Fruit fly (Drosophila melanogaster): ENCODE results near the gene CG2865.

The CG2865 gene

DNA sequence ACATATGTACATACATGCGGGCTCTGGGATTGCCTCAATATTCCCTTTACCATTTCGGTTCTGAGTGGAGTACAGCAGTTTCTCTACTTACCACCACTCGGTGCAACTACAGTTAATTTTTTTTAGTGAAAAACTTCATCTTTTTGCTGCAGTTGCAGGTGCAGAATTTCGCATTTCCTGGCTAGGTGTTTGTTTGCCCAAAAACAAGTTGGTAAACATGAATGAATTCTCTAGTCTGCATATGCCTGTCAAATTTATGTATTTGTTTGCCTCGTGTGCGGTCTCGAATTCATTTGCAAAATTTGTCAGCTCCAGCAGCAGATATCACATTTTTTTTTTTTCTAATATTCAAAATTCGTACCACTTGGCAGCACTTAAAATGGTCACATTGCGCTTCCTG, 33.6 kb upstream of the CG2865 start, which contains the start of gene CG2854:
Gene CG2854 (plus strand): TSS at position 301 of the 400 bp plus-strand sequence.
- TF ChIP-seq Abd-B (GFP tag; optimal IDR thresholded peaks at IDR 0.05) (no peak), pan (optimal IDR thresholded peaks at IDR 0.05) (no peak)

DNA sequence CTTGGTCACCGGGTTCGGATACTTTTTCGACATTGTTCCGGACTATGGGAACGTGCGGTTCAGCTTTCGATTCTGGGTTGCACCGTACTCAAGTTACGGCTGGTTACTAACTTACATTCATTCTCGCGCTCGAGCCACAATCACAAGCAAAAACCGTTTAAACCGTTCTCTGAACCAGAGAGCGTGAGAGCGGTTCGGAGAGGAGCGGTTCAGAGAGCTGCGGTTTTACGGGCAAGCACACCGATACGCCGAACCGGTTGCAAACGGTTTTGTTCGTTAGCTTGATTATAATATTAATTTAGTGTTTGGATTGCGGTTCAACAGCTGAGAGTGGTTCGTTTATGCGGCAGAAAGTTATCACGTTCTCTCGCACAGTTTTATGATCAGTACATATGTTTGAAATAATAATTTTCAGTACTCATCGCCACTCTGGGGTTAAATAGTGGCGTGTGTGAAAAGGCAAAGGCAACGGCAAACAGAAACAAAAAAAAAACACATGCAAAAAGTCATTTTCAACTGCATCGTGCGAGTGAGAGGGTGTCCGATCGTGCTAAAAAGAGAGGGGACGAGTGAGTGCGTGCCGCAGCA, 32.5 kb upstream of the CG2865 start, which contains the start of gene CG14050:
Gene CG14050 (minus strand): TSS at position 560 of the 588 bp plus-strand sequence.
- TF ChIP-seq fru (GFP tag; optimal IDR thresholded peaks at IDR 0.05) (peak; percentile 26), dsf (GFP tag; optimal IDR thresholded peaks at IDR 0.05; ENCODE audit: borderline replicate concordance) (no peak), foxo (GFP tag; optimal IDR thresholded peaks at IDR 0.05) (peak in 1 of 2 experiments; percentile 20)

DNA sequence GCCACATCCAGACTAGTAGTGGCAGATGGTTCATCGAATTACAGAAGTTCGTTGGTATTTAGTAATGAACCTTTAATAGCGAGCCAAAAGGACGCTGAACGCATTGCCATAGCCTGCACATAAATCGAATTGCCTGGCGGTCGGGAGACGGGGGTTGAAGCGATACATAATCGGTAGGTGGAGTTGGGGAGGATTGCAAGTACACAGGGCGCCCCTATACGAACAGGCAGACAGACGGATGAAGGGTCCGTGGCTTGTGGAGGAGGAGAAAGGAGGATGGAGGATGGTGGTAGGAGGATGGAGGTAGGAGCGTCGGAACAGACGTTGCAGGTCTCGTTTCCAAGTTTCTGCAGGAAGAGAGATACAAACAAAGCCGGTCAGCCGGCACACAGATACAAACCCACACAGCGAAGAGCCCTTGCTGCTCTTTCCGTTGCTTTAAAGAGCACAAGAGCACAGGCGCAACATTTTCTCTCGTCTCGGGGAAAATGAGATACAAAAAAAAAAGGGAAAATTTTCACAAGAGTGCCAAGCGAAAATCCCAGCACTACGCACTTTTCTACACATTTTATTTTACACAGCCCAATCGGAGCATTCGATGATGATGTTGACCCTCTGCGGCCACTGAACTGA, 30.6 kb upstream of the CG2865 start:
- TF ChIP-seq foxo (GFP tag; optimal IDR thresholded peaks at IDR 0.05), result peak in 1 of 2 experiments; percentile 5
- no peak for TF ChIP-seq N (GFP tag; optimal IDR thresholded peaks at IDR 0.05)
- TF ChIP-seq psq (GFP tag; optimal IDR thresholded peaks at IDR 0.05), result peak; percentile 20
- no peak for TF ChIP-seq h (GFP tag; optimal IDR thresholded peaks at IDR 0.05)

DNA sequence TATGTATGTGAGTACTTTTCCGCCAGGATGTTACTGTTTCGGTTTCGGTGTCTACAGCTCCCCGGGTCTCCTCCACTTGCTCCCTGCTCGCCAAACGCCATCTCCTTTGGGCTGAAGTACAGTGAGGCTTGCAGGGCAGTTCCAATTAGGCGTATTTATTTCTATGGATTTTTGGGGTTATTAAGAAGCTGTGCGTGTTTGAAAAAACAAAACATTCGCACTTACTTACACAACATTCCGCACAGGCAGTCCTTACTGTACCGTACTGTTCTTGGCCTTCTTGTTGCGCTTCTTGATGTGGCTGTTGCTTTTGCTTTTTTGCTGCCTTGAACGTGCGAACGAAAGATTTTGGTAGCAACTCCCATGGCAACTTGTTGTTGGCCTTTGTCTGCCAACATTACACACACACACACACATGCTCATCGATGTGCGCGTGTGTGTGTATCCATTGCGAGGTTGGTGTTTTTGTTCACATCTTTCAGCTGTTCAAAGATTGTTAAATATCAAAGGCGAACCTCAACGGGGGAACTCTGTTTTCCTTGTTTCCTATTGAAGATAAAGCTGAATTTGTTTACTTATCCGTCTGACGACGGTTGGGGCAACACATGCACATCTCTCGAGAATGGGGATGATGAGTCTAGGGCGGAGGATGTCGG, 28.8 kb upstream of the CG2865 start:
- peak; percentile 95 for TF ChIP-seq fru (GFP tag; optimal IDR thresholded peaks at IDR 0.05)
- peak; percentile 88 for TF ChIP-seq brk (GFP tag; optimal IDR thresholded peaks at IDR 0.05)
- no peak for TF ChIP-seq Dif (GFP tag; optimal IDR thresholded peaks at IDR 0.05; ENCODE audit: partially characterized antibody)
- TF ChIP-seq Mio (GFP tag; optimal IDR thresholded peaks at IDR 0.05), result peak; percentile 80
- TF ChIP-seq sage (GFP tag; optimal IDR thresholded peaks at IDR 0.05), result peak; percentile 93
- TF ChIP-seq dl (GFP tag; optimal IDR thresholded peaks at IDR 0.05; ENCODE audit: insufficient read depth in 1 of 2, partially characterized antibody in 2 of 2), result no peak
- TF ChIP-seq dmrt93B (GFP tag; optimal IDR thresholded peaks at IDR 0.05), result peak; percentile 94
- no peak for TF ChIP-seq usp (GFP tag; optimal IDR thresholded peaks at IDR 0.05)
- peak; percentile 95 for TF ChIP-seq rgr (GFP tag; optimal IDR thresholded peaks at IDR 0.05)
- TF ChIP-seq ey (GFP tag; optimal IDR thresholded peaks at IDR 0.05), result peak; percentile 97
- TF ChIP-seq dsf (GFP tag; optimal IDR thresholded peaks at IDR 0.05; ENCODE audit: borderline replicate concordance), result peak; percentile 85
- TF ChIP-seq Hr83 (GFP tag; optimal IDR thresholded peaks at IDR 0.05; ENCODE audit: poor library complexity, severe bottlenecking), result peak; percentile 94
- peak; percentile 88 for TF ChIP-seq CG32264 (GFP tag; optimal IDR thresholded peaks at IDR 0.05)
- no peak for TF ChIP-seq lola (GFP tag; optimal IDR thresholded peaks at IDR 0.05)
- no peak for TF ChIP-seq Hr78 (GFP tag; optimal IDR thresholded peaks at IDR 0.05)
- TF ChIP-seq CrebA (GFP tag; optimal IDR thresholded peaks at IDR 0.05; ENCODE audit: borderline replicate concordance), result no peak
- no peak for TF ChIP-seq Abd-B (GFP tag; optimal IDR thresholded peaks at IDR 0.05)
- no peak for TF ChIP-seq pan (optimal IDR thresholded peaks at IDR 0.05)
- peak; percentile 77 for TF ChIP-seq Rel (GFP tag; optimal IDR thresholded peaks at IDR 0.05)
- TF ChIP-seq Rel (tag; optimal IDR thresholded peaks at IDR 0.05), result peak; percentile 57
- TF ChIP-seq GATAd (GFP tag; optimal IDR thresholded peaks at IDR 0.05), result peak; percentile 84
- peak; percentile 77 to 95 for TF ChIP-seq foxo (GFP tag; optimal IDR thresholded peaks at IDR 0.05)
- peak; percentile 98 for TF ChIP-seq Hnf4 (GFP tag; optimal IDR thresholded peaks at IDR 0.05)
- peak; percentile 83 for TF ChIP-seq CG9705 (GFP tag; optimal IDR thresholded peaks at IDR 0.05)
- no peak for TF ChIP-seq Myc (optimal IDR thresholded peaks at IDR 0.05)
- peak; percentile 93 for TF ChIP-seq psq (GFP tag; optimal IDR thresholded peaks at IDR 0.05)
- TF ChIP-seq Dfd (GFP tag; optimal IDR thresholded peaks at IDR 0.05), result no peak
- TF ChIP-seq N (GFP tag; optimal IDR thresholded peaks at IDR 0.05), result no peak
- peak; percentile 95 for TF ChIP-seq Sp1 (GFP tag; optimal IDR thresholded peaks at IDR 0.05)
- TF ChIP-seq Vsx2 (GFP tag; optimal IDR thresholded peaks at IDR 0.05; ENCODE audit: partially characterized antibody), result no peak
- peak; percentile 93 for TF ChIP-seq OdsH (GFP tag; optimal IDR thresholded peaks at IDR 0.05)
- peak; percentile 77 for TF ChIP-seq jim (GFP tag; optimal IDR thresholded peaks at IDR 0.05)
- TF ChIP-seq woc (GFP tag; optimal IDR thresholded peaks at IDR 0.05), result peak; percentile 97
- TF ChIP-seq tai (GFP tag; optimal IDR thresholded peaks at IDR 0.05), result peak; percentile 97
- TF ChIP-seq sv (GFP tag; optimal IDR thresholded peaks at IDR 0.05), result peak; percentile 29
- TF ChIP-seq Jra (GFP tag; optimal IDR thresholded peaks at IDR 0.05), result peak; percentile 92
- TF ChIP-seq br (GFP tag; optimal IDR thresholded peaks at IDR 0.05), result peak; percentile 96
- TF ChIP-seq h (GFP tag; optimal IDR thresholded peaks at IDR 0.05), result peak; percentile 96
- peak; percentile 93 for TF ChIP-seq HLH106 (tag; optimal IDR thresholded peaks at IDR 0.05)

All from whole organism, wandering third instar larva.